Worm (Caenorhabditis elegans): Measurements from ENCODE around the gene bbs-5.
"Not testable (repeated sequence)": the region's sequence is repeated elsewhere in the genome, so short reads cannot be mapped to it uniquely, and the experiment has no call there.

Gene bbs-5

DNA sequence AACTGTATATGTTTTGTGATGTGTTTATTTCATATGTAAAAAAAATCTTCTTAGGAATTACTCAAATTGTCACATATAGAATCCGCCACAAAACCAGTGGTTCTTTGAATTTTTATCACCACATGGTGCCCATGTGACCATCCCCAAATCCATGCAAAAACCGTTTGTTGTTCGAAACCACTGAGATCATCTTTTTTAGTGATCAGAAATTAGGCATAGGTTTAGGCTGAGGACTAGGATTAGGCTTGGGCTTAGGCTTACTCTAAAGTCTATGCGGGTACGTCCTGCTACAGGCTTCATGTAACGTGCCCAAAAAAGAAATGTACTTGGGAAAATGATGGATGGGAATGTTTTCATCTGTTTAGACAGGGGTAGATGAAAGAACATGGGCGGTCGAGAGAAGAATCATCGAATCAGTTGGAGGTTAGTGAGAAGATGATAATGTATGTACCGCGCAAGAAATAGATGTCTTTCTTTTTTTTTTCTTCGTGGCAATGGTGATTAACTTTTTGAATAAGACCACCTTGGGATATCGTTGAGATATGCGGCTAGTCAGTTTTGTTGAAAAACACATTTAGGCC lies 25.2 kb downstream of the bbs-5 start:
- no peak for TF ChIP-seq ahr-1 (tag; optimal IDR thresholded peaks at IDR 0.05)
- TF ChIP-seq C08G9.2 (tag; optimal IDR thresholded peaks at IDR 0.05), result no peak
- no peak for TF ChIP-seq ceh-6 (GFP tag; optimal IDR thresholded peaks at IDR 0.05)
- no peak for TF ChIP-seq ceh-9 (tag; optimal IDR thresholded peaks at IDR 0.05)

DNA sequence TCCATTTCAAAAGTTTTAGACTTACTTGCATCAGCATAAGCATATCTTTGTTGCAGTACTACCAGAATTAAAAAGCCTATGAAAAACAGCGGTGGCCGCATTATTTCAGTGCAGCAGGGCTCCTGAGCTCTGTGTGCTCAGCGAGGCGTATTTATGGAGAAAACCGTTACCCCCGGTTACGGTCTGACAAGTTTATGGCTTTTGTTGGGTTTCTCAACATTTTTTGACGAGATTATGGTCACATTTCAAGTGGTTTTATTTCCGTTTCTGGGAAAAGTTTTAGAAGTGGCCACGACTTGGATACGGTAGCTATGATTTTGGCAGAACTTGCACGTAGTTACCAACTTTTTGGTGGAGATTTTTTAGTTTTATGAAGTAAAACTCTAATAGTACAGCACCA lies 27.6 kb downstream of the bbs-5 start, which contains the start of gene paml-1:
Gene paml-1 (minus strand): TSS at position 101 of the 400 bp plus-strand sequence.
- no peak for TF ChIP-seq fkh-6 (tag; optimal IDR thresholded peaks at IDR 0.05)

DNA sequence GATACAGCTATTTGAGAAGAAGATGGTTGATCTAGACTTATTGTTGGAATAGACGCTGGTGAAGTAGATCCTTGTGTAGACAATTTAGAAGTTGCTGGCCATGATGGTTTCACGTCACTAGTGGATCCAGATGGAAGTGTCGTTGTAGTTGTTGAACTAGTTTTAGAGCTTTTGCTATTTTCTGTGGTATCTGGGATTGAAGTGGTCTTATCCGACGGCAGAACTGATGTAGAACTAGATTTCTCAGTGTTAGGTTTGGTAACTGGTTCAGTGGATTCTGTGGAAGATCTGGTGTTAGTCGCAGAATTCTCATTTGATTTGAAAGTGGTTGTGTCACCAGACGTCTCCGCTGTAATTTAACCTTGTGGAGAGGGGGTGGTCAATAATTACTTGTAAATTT lies 29.9 kb downstream of the bbs-5 start:
- no peak for TF ChIP-seq ceh-19 (GFP tag; optimal IDR thresholded peaks at IDR 0.05)
- TF ChIP-seq K02D7.2 (tag; optimal IDR thresholded peaks at IDR 0.05), result no peak
- TF ChIP-seq K09A11.1 (tag; optimal IDR thresholded peaks at IDR 0.05; ENCODE audit: insufficient read depth), result no peak
- no peak for TF ChIP-seq pros-1 (tag; optimal IDR thresholded peaks at IDR 0.05)
- no peak for TF ChIP-seq pax-1 (tag; optimal IDR thresholded peaks at IDR 0.05)
- TF ChIP-seq pqm-1 (tag; optimal IDR thresholded peaks at IDR 0.05), result no peak
- TF ChIP-seq nhr-232 (tag; optimal IDR thresholded peaks at IDR 0.05), result no peak
- no peak for TF ChIP-seq pat-9 (tag; optimal IDR thresholded peaks at IDR 0.05)
- TF ChIP-seq ceh-48 (tag; optimal IDR thresholded peaks at IDR 0.05), result no peak
- no peak for TF ChIP-seq ceh-9 (tag; optimal IDR thresholded peaks at IDR 0.05)
- no peak for TF ChIP-seq hlh-13 (GFP tag; optimal IDR thresholded peaks at IDR 0.05)

DNA sequence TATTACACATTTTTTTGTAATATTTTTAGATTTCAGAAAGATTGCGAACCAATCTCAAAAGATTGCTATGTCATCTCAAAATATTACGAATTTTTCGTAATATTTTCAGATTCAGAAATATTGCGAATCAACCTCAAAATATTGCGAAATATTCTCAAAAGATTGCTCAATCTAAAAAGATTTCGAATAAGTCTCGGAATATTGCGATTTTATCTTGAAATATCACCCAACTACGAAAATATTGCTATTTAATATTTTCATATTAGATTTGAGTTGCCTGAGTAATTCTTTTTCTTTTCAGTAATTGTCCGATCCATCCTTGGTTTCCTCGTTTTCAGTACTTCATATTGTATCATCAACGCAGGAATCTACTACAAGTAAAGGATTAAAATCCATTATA lies 39.7 kb downstream of the bbs-5 start, which contains the start of gene Y70G10A.4:
Gene Y70G10A.4 (plus strand): TSS at position 301 of the 400 bp plus-strand sequence.
- not testable (repeated sequence) for TF ChIP-seq ceh-34, rnt-1, che-1 (tag; optimal IDR thresholded peaks at IDR 0.05)

DNA sequence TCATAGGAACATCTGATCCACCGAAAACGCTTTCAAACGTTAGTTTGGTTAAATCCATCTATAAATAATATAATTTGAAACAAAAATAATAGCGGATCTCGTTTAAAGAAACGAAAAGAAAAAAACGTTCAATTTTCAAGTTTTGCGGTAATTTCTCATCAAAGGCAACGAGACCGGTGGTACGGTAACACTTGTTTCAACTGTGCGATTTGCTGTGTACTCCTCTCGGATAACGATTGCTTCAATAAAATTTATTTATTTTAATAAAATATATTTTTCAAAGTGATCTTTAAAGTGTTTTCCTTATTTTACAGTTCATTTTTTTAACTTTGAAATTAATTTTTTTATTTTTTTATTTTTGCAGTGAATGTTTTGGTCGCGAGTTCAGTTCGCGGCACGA lies 43.0 kb downstream of the bbs-5 start, which contains the start of the genes rde-4 and cox-14:
Gene rde-4 (minus strand): TSS at position 60 of the 400 bp plus-strand sequence.
Gene cox-14 (plus strand): TSS at position 356 of the 400 bp plus-strand sequence.
- no peak for TF ChIP-seq K02D7.2 (tag; optimal IDR thresholded peaks at IDR 0.05)
- no peak for TF ChIP-seq fkh-10 (GFP tag; optimal IDR thresholded peaks at IDR 0.05)
- no peak for TF ChIP-seq ceh-24 (tag; optimal IDR thresholded peaks at IDR 0.05)
- no peak for TF ChIP-seq Y22D7AL.16 (tag; optimal IDR thresholded peaks at IDR 0.05)
- no peak for TF ChIP-seq ceh-45 (GFP tag; IDR thresholded peaks at IDR 0.05)
- TF ChIP-seq ceh-30 (tag; optimal IDR thresholded peaks at IDR 0.05), result no peak
- peak; percentile 5 for TF ChIP-seq elt-2 (tag; optimal IDR thresholded peaks at IDR 0.05)
- TF ChIP-seq nfya-1 (tag; optimal IDR thresholded peaks at IDR 0.05), result peak; percentile 77
- no peak for TF ChIP-seq ref-2 (tag; optimal IDR thresholded peaks at IDR 0.05)
- TF ChIP-seq ahr-1 (tag; optimal IDR thresholded peaks at IDR 0.05), result no peak
- TF ChIP-seq tbx-2 (tag; optimal IDR thresholded peaks at IDR 0.05), result no peak
- TF ChIP-seq ceh-31 (tag; optimal IDR thresholded peaks at IDR 0.05), result peak; percentile 31
- TF ChIP-seq pqm-1 (tag; optimal IDR thresholded peaks at IDR 0.05), result no peak
- TF ChIP-seq madf-2 (tag; optimal IDR thresholded peaks at IDR 0.05), result no peak
- no peak for TF ChIP-seq pros-1 (tag; optimal IDR thresholded peaks at IDR 0.05)
- TF ChIP-seq unc-42 (tag; optimal IDR thresholded peaks at IDR 0.05), result peak; percentile 37
- no peak for TF ChIP-seq T23F11.4 (GFP tag; optimal IDR thresholded peaks at IDR 0.05)

DNA sequence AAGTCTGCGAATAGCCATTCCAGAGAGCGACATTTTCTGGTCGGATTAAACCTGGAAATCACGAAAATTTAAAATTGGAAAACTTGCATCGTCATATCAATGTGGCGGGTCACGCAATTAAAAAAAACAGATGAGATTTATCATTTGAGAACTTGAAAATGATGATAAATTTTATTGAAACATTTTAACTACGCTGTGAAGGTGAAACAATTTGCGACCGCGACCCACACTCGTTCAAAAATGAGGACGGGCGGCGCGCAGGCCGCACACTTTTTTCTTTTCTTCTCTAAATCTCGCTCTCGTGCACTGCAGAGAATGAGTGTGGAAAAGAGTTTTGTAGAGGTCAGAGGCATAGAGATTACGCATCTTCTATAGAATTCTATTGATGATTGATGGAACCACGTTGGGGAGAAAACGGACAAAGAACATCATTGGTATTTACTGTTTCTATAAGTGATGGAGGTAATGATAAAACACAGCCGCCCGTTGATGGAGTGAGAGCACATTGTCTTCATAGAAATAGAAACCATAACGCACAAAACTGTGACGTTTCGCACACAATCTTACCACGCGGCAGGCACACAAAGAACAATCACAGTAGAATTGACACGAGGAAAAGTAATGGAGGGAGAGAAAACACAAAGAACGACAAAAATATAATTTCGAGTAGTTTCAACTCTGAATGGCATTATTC lies 44.9 kb downstream of the bbs-5 start, which contains the start of gene cts-1:
Gene cts-1 (minus strand): TSS at position 51 of the 694 bp plus-strand sequence.
- TF ChIP-seq hlh-15 (tag; optimal IDR thresholded peaks at IDR 0.05) (no peak), ceh-48 (tag; optimal IDR thresholded peaks at IDR 0.05) (no peak), pha-2 (tag; optimal IDR thresholded peaks at IDR 0.05) (no peak), rnt-1 (tag; optimal IDR thresholded peaks at IDR 0.05) (peak; percentile 56), ceh-2 (tag; optimal IDR thresholded peaks at IDR 0.05) (no peak), fkh-10 (GFP tag; optimal IDR thresholded peaks at IDR 0.05) (no peak), nfya-1 (tag; optimal IDR thresholded peaks at IDR 0.05) (peak; percentile 60), ceh-6 (GFP tag; optimal IDR thresholded peaks at IDR 0.05) (no peak), dve-1 (tag; optimal IDR thresholded peaks at IDR 0.05) (peak; percentile 48), elt-2 (tag; optimal IDR thresholded peaks at IDR 0.05) (peak; percentile 49), ceh-45 (GFP tag; IDR thresholded peaks at IDR 0.05) (no peak), F13H6.1 (tag; optimal IDR thresholded peaks at IDR 0.05) (peak; percentile 21), tbx-2 (tag; optimal IDR thresholded peaks at IDR 0.05) (peak; percentile 74), Y22D7AL.16 (tag; optimal IDR thresholded peaks at IDR 0.05) (no peak), npax-4 (tag; optimal IDR thresholded peaks at IDR 0.05) (no peak), hlh-8 (tag; optimal IDR thresholded peaks at IDR 0.05) (no peak), tbx-7 (tag; optimal IDR thresholded peaks at IDR 0.05) (no peak), unc-55 (GFP tag; optimal IDR thresholded peaks at IDR 0.05) (peak; percentile 10)
